Fruit fly (Drosophila melanogaster): Measurements from ENCODE around the gene CG32181.

The CG32181 gene

DNA sequence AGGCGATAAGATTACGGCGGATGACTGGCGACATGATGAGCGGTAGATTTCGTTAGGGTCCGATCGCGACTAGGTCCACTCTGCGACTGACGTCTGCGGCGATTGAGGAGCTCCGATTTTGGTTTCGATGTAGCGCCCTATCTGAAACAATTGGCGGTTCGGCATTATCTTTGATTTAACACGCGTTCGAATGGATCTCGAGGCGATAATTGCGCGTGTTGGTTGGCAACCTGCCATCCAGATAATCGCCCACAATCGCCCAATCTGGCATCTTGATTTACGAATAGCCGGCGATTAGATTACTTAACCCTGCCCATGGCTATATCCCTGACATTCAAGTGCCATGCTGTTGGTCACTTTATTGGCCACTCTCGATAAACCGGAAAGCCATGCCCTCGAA is 5.2 kb upstream of the CG32181 start (continued):
- TF ChIP-seq Nf-YA (GFP tag; IDR thresholded peaks at IDR 0.05) (no peak), CG13424 (tag; optimal IDR thresholded peaks at IDR 0.05) (no peak), chinmo (GFP tag; IDR thresholded peaks at IDR 0.05; ENCODE audit: partially characterized antibody) (0 out of 4 replicates have a peak, but pooled peaks have one; percentile 49), luna (GFP tag; optimal IDR thresholded peaks at IDR 0.05) (no peak), CG3065 (GFP tag; optimal IDR thresholded peaks at IDR 0.05) (no peak), CG7839 (tag; optimal IDR thresholded peaks at IDR 0.05) (no peak), slbo (GFP tag; IDR thresholded peaks at IDR 0.05) (no peak), CG12104 (GFP tag; optimal IDR thresholded peaks at IDR 0.05) (no peak), CG1832 (GFP tag; optimal IDR thresholded peaks at IDR 0.05) (no peak), CG14965 (GFP tag; optimal IDR thresholded peaks at IDR 0.05; ENCODE audit: borderline replicate concordance) (no peak), CG12071 (GFP tag; optimal IDR thresholded peaks at IDR 0.05) (no peak), abd-A (tag; optimal IDR thresholded peaks at IDR 0.05) (no peak), exex (tag; optimal IDR thresholded peaks at IDR 0.05) (peak; percentile 96), tna (GFP tag; IDR thresholded peaks at IDR 0.05; ENCODE audit: partially characterized antibody) (no peak), fd96Cb (tag; optimal IDR thresholded peaks at IDR 0.05) (no peak), Myb (GFP tag; optimal IDR thresholded peaks at IDR 0.05) (no peak), cwo (GFP tag; optimal IDR thresholded peaks at IDR 0.05) (peak; percentile 83), kah (GFP tag; optimal IDR thresholded peaks at IDR 0.05) (no peak), Mrtf (GFP tag; IDR thresholded peaks at IDR 0.05) (no peak), D19A (tag; optimal IDR thresholded peaks at IDR 0.05) (no peak), Hsf (GFP tag; optimal IDR thresholded peaks at IDR 0.05) (no peak), amos (GFP tag; IDR thresholded peaks at IDR 0.05; ENCODE audit: partially characterized antibody) (no peak)

DNA sequence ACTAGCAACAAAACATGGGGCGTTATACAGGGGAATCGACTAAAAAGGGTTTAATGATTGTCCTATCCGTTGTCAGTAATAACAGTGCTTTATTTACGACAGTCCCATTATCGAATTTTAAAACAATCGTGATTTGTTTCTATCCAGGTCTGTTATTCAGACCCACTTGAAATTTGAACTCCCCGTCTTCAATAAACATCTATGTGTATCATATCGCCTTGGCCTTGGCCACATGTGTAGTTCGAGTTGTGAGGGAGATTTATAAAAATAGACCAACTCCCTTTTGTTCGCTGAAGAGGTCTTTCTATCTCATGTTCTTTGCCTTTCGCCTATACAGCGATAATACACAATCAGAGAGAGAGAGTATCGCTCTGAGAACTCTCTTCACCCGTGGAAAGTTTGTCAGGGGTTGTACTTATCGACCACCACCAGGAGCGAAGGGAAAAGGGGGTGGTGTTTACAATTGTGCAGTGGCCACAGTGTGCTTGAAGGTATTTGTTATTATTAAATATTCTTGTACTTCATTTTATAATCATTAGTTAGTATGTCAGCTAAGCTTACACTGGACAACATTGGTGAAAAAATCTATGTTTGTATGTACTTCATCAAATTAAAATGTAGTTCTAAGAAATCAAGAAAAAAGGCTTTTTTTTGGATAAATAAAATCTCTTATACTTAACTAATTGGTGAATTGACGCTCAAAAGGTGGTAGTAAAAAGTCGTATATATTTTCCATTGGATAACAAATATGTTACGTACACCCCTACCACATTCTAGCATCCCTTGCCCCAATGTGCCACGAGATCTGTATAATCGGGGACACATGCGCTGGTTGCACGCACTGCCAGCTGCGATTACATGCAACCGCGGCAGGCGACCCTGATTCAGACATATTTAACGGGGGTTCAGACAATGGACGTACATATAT is 2.1 kb upstream of the CG32181 start:
- TF ChIP-seq Side (GFP tag; optimal IDR thresholded peaks at IDR 0.05) (peak; percentile 52), CG2678 (tag; optimal IDR thresholded peaks at IDR 0.05) (peak; percentile 82), Bdp1 (GFP tag; optimal IDR thresholded peaks at IDR 0.05) (peak; percentile 25), danr (GFP tag; IDR thresholded peaks at IDR 0.05) (peak; percentile 49; the same call in 1 of the 2 replicates), CG9437 (GFP tag; optimal IDR thresholded peaks at IDR 0.05) (peak; percentile 74), CG8388 (GFP tag; optimal IDR thresholded peaks at IDR 0.05) (peak; percentile 85), lmd (GFP tag; IDR thresholded peaks at IDR 0.05) (peak; percentile 57), Hey (tag; optimal IDR thresholded peaks at IDR 0.05) (peak; percentile 35), CG8290 (GFP tag; optimal IDR thresholded peaks at IDR 0.05) (peak; percentile 61), CG8290 (tag; optimal IDR thresholded peaks at IDR 0.05) (peak in 1 of 2 experiments; percentile 55), Atf-2 (GFP tag; optimal IDR thresholded peaks at IDR 0.05) (peak; percentile 64), CG12659 (GFP tag; optimal IDR thresholded peaks at IDR 0.05) (peak; percentile 69), pan (optimal IDR thresholded peaks at IDR 0.05) (no peak), pan (GFP tag; optimal IDR thresholded peaks at IDR 0.05 in 1 of 2, IDR thresholded peaks at IDR 0.05 in 1 of 2) (peak in 1 of 2 experiments; percentile 37), run (tag; optimal IDR thresholded peaks at IDR 0.05) (peak; percentile 67), CG9797 (GFP tag; optimal IDR thresholded peaks at IDR 0.05) (peak; percentile 26), CG11723 (GFP tag; optimal IDR thresholded peaks at IDR 0.05) (peak; percentile 69), CG7928 (GFP tag; optimal IDR thresholded peaks at IDR 0.05) (no peak), p53 (GFP tag; optimal IDR thresholded peaks at IDR 0.05) (no peak), sug (tag; optimal IDR thresholded peaks at IDR 0.05) (no peak), CG34422 (GFP tag; IDR thresholded peaks at IDR 0.05) (peak; percentile 72; the same call in 2 of the 3 replicates), Hmr (GFP tag; optimal IDR thresholded peaks at IDR 0.05) (peak; percentile 51), az2 (GFP tag; optimal IDR thresholded peaks at IDR 0.05) (peak; percentile 79), gcm (GFP tag; optimal IDR thresholded peaks at IDR 0.05) (peak; percentile 87), otp (GFP tag; IDR thresholded peaks at IDR 0.05) (0 out of 3 replicates have a peak, but pooled peaks have one; percentile 57), kah (GFP tag; optimal IDR thresholded peaks at IDR 0.05) (peak; percentile 64), hth (optimal IDR thresholded peaks at IDR 0.05) (no peak), CG34376 (GFP tag; optimal IDR thresholded peaks at IDR 0.05) (peak; percentile 57)
